Fruit fly (Drosophila melanogaster) whole organism, adult: Measurements from ENCODE around the gene CG1208.
A peak's percentile ranks its signal among the peaks of the same experiment; 100 is the strongest.

Source experiments
- CG33017 ChIP-seq: fragments of 200-800 bp; sonication (Bioruptor generic); optimal IDR thresholded peaks from 2 replicates; lab custom pipeline; 2018; ENCODE audit warnings: missing biosample characterization, mild to moderate bottlenecking, missing genetic modification characterization, moderate library complexity
- CG7045 ChIP-seq: fragments of 200-800 bp; sonication (Bioruptor generic); optimal IDR thresholded peaks from 2 replicates; lab custom pipeline; 2017; ENCODE audit warnings: missing biosample characterization, mild to moderate bottlenecking, missing genetic modification characterization
- Crg-1 ChIP-seq: fragments of 200-800 bp; sonication (Bioruptor generic); optimal IDR thresholded peaks from 2 replicates; lab custom pipeline; 2016; ENCODE audit warnings: missing biosample characterization, missing genetic modification characterization
- cic ChIP-seq: fragments of 200-800 bp; sonication (Bioruptor generic); optimal IDR thresholded peaks from 2 replicates; lab custom pipeline; 2017; ENCODE audit warnings: missing biosample characterization, mild to moderate bottlenecking, missing genetic modification characterization, moderate library complexity
- kay ChIP-seq: fragments of 200-800 bp; sonication (Bioruptor generic); peaks from one replicate; lab custom pipeline; 2016; ENCODE audit warnings: missing biosample characterization, missing genetic modification characterization, borderline replicate concordance

- peak; percentile 67 for TF ChIP-seq cic (GFP tag; lab: Kevin White, UChicago)
- TF ChIP-seq Crg-1 (GFP tag; lab: Kevin White, UChicago) = no peak
- TF ChIP-seq CG33017 (tag; lab: Kevin White, UChicago) = no peak
- TF ChIP-seq kay (GFP tag; lab: Kevin White, UChicago) = no peak
- TF ChIP-seq CG7045 = no peak
Observed at dm6 chr3R:5860736-5861217, 29.3 kb downstream of the CG1208 start.
